In the genomic region with DNA sequence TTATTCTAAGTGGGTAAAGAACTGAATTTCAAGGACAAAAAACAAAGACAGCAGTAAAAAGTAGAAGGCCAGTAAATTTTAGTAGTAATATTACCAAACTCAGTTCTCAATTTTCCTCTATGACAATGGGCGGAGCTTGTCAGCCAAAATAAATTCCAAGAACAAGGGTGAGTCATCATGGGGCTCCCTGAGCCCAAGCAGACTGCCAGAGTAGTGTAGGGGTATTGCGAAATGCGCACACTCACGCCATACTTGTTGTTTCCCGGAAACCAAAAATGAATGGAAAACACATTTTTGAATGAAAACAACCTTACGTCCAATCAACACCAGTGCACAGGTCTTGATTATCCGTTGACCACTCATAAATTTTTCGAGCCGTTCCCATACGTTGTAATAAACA, we compare ENCODE assay signal across 2 worm cellular contexts.
TF ChIP-seq lines count a peak whose summit lies in the region.

No protein-coding gene starts in this region.

TF ChIP-seq in whole organism, L1 larva, 84 proteins besides CTCF, POLR2A, EP300 and RAD21 (continued from another document):
- TF ChIP-seq egl-27 (tag; optimal IDR thresholded peaks at IDR 0.05; lab: Kevin White, UChicago) (no peak), alr-1 (tag; optimal IDR thresholded peaks at IDR 0.05; lab: Kevin White, UChicago; ENCODE audit: borderline replicate concordance) (no peak), unc-86 (tag; optimal IDR thresholded peaks at IDR 0.05; lab: Kevin White, UChicago) (peak; percentile 50), efl-3 (GFP tag; optimal IDR thresholded peaks at IDR 0.05; lab: Kevin White, UChicago) (no peak), isw-1 (GFP tag; IDR thresholded peaks at IDR 0.05; lab: Robert Waterston, UW) (0 out of 2 replicates have a peak, but pooled peaks have one; percentile 15), unc-98 (GFP tag; IDR thresholded peaks at IDR 0.05; lab: Robert Waterston, UW) (no peak), ceh-90 (tag; optimal IDR thresholded peaks at IDR 0.05; lab: Kevin White, UChicago) (no peak), nhr-20 (tag; optimal IDR thresholded peaks at IDR 0.05; lab: Kevin White, UChicago) (peak; percentile 26), fos-1 (tag; optimal IDR thresholded peaks at IDR 0.05; lab: Kevin White, UChicago) (peak; percentile 94), sox-4 (tag; optimal IDR thresholded peaks at IDR 0.05; lab: Kevin White, UChicago) (peak; percentile 8), ceh-8 (GFP tag; optimal IDR thresholded peaks at IDR 0.05; lab: Kevin White, UChicago) (peak; percentile 5), sptf-1 (tag; optimal IDR thresholded peaks at IDR 0.05; lab: Kevin White, UChicago) (no peak), nhr-47 (tag; optimal IDR thresholded peaks at IDR 0.05; lab: Kevin White, UChicago) (peak; percentile 67), nhr-237 (tag; optimal IDR thresholded peaks at IDR 0.05; lab: Kevin White, UChicago) (no peak), nhr-71 (tag; optimal IDR thresholded peaks at IDR 0.05; lab: Kevin White, UChicago) (peak; percentile 86), nhr-84 (tag; optimal IDR thresholded peaks at IDR 0.05; lab: Kevin White, UChicago) (no peak), aha-1 (tag; optimal IDR thresholded peaks at IDR 0.05; lab: Kevin White, UChicago) (no peak), nhr-85 (tag; lab: Kevin White, UChicago) (no peak), snpc-4 (tag; optimal IDR thresholded peaks at IDR 0.05; lab: Kevin White, UChicago) (no peak), F16B12.6 (tag; optimal IDR thresholded peaks at IDR 0.05; lab: Kevin White, UChicago) (no peak), nhr-77 (tag; optimal IDR thresholded peaks at IDR 0.05; lab: Kevin White, UChicago) (no peak), elt-3 (tag; optimal IDR thresholded peaks at IDR 0.05; lab: Kevin White, UChicago) (no peak), efl-1 (optimal IDR thresholded peaks at IDR 0.05; lab: Kevin White, UChicago) (peak in 1 of 2 experiments; percentile 20), efl-1 (GFP tag; optimal IDR thresholded peaks at IDR 0.05 in 1 of 2; lab: Kevin White, UChicago) (peak in 1 of 2 experiments; percentile 22), lin-35 (GFP tag; optimal IDR thresholded peaks at IDR 0.05; lab: Kevin White, UChicago) (no peak), mep-1 (tag; optimal IDR thresholded peaks at IDR 0.05; lab: Kevin White, UChicago) (peak; percentile 53), aly-2 (tag; optimal IDR thresholded peaks at IDR 0.05; lab: Kevin White, UChicago) (no peak), ztf-11 (tag; optimal IDR thresholded peaks at IDR 0.05; lab: Kevin White, UChicago) (no peak), nhr-76 (tag; optimal IDR thresholded peaks at IDR 0.05; lab: Kevin White, UChicago) (no peak), skn-1 (tag; optimal IDR thresholded peaks at IDR 0.05; lab: Kevin White, UChicago) (peak; percentile 25), hpl-2 (GFP tag; optimal IDR thresholded peaks at IDR 0.05; lab: Kevin White, UChicago) (no peak), elt-2 (tag; optimal IDR thresholded peaks at IDR 0.05; lab: Kevin White, UChicago) (no peak), lsy-2 (tag; optimal IDR thresholded peaks at IDR 0.05; lab: Kevin White, UChicago) (peak in 1 of 2 experiments; percentile 28), hlh-17 (GFP tag; optimal IDR thresholded peaks at IDR 0.05; lab: Kevin White, UChicago; ENCODE audit: borderline replicate concordance) (no peak), nhr-19 (GFP tag; conservative IDR thresholded peaks at IDR 0.05; lab: Robert Waterston, UW) (no peak)

TF ChIP-seq in whole organism, L4 larva, 104 proteins besides CTCF, POLR2A, EP300 and RAD21 (continued from another document):
- TF ChIP-seq jun-1 (tag; optimal IDR thresholded peaks at IDR 0.05; lab: Kevin White, UChicago) (no peak), F37D6.2 (tag; optimal IDR thresholded peaks at IDR 0.05; lab: Kevin White, UChicago) (peak; percentile 58), mxl-3 (GFP tag; optimal IDR thresholded peaks at IDR 0.05; lab: Kevin White, UChicago) (peak; percentile 39), F10B5.3 (tag; optimal IDR thresholded peaks at IDR 0.05; lab: Kevin White, UChicago) (no peak), mdl-1 (tag; optimal IDR thresholded peaks at IDR 0.05; lab: Kevin White, UChicago) (peak in 1 of 2 experiments; percentile 55), ZK546.5 (tag; optimal IDR thresholded peaks at IDR 0.05; lab: Kevin White, UChicago) (no peak), pha-4 (GFP tag; IDR thresholded peaks at IDR 0.05; lab: Robert Waterston, UW) (no peak), pha-4 (tag; optimal IDR thresholded peaks at IDR 0.05; lab: Kevin White, UChicago) (no peak), nhr-237 (tag; optimal IDR thresholded peaks at IDR 0.05; lab: Kevin White, UChicago) (no peak), duxl-1 (tag; optimal IDR thresholded peaks at IDR 0.05; lab: Kevin White, UChicago; ENCODE audit: poor library complexity) (no peak), rbr-2 (tag; optimal IDR thresholded peaks at IDR 0.05; lab: Kevin White, UChicago) (peak; percentile 64)
